Worm (Caenorhabditis elegans) whole organism, L4 larva: ENCODE data around the gene R01H10.4.

Experiments
- aly-2 ChIP-seq: sonication (generic microtip); optimal IDR thresholded peaks from 2 replicates; lab custom pipeline; 2018; ENCODE audit warnings: missing biosample characterization, missing genetic modification characterization
- daf-16 ChIP-seq, 3 experiments: sonication (generic microtip); optimal IDR thresholded peaks; 2 replicates each; lab custom pipeline; 2016 to 2017; ENCODE audit warnings: missing genetic modification characterization in 3 of 3, missing genetic modification reagents in 3 of 3, mild to moderate bottlenecking in 2 of 3, missing compliant biosample characterization in 2 of 3, missing biosample characterization in 1 of 3, moderate library complexity in 1 of 3
- mes-2 ChIP-seq: sonication (generic microtip); optimal IDR thresholded peaks from 2 replicates; lab custom pipeline; 2016; ENCODE audit warnings: missing genotype, mild to moderate bottlenecking, missing genetic modification characterization, missing compliant biosample characterization; ENCODE audit not compliant: poor library complexity, severe bottlenecking
- nhr-111 ChIP-seq: fragments of 200-800 bp; sonication (Bioruptor generic); optimal IDR thresholded peaks from 2 replicates; lab custom pipeline; 2018; ENCODE audit warnings: mild to moderate bottlenecking, missing genetic modification characterization, missing compliant biosample characterization
- skn-1 ChIP-seq: fragments of 150-350 bp; optimal IDR thresholded peaks from 2 replicates; lab custom pipeline; 2014; ENCODE audit warnings: missing biosample characterization, missing genetic modification characterization
- snpc-4 ChIP-seq: fragments of 150-350 bp; optimal IDR thresholded peaks from 2 replicates; lab custom pipeline; 2014; ENCODE audit warnings: missing biosample characterization, missing genetic modification characterization
- tra-1 ChIP-seq: fragments of 200-800 bp; sonication (Bioruptor generic); IDR thresholded peaks from 2 replicates; pipeline ENCODE4 v1.3.6; 2022; ENCODE audit warnings: missing genetic modification reagents, missing genetic modification characterization, missing compliant biosample characterization

ce11 chrIII:10261256-10261655 is 6.6 kb downstream of the R01H10.4 start:
- TF ChIP-seq skn-1 (no peak), daf-16 (GFP tag; optimal IDR thresholded peaks at IDR 0.05; lab: Kevin White, UChicago) (no peak), daf-16 (tag; optimal IDR thresholded peaks at IDR 0.05; lab: Kevin White, UChicago) (no peak), aly-2 (tag; lab: Kevin White, UChicago) (no peak), snpc-4 (tag; lab: Kevin White, UChicago) (no peak), tra-1 (GFP tag; lab: Robert Waterston, UW) (no peak), nhr-111 (GFP tag; lab: Kevin White, UChicago) (no peak), mes-2 (tag; lab: Kevin White, UChicago) (no peak)
